Fruit fly (Drosophila melanogaster): ENCODE measurements around the gene udt.

Gene udt

DNA sequence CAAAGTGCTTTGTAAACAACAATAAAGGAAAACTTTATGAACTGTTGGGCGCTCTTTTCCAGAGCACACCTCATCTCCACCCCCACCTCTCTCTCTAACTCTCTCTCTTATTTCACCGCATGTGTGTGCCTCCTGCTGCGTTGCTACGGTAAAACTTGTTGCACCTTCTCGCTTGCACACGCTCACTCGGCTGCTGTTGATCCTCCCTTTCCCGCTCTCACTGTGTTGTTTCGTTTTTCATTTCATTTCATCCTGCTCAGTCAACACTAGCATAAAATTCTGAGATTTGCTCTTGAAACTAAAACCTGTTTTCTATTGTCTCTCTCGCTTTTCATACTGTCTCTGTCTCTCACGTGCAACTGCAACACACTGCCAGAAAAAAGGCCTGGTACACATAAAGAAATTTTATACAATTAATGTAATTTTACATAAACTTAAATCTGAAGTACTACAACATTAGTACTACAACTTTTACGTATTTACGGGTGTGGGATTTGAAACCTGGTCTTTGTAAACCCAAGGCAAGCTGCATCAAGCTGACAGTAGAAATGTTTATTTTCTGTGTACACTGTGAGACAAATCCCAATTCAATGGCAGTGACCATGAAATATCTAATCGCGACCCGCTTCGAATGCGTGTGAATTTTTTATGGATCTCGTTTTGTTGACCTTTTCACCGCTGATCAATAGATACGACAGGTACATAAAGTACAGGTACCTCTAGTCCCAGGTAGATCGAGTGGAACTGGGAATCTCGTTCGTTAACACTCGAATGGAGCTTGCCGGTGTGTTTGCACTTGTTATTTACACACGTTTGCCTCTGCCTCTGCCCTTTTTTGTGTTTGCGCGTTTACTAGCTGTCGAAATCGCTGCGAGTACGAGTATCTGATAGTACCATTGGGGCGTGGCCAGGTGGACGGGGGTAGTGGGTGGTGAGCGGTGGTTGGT, 19.7 kb upstream of the udt start:
- no peak for TF ChIP-seq insv (optimal IDR thresholded peaks at IDR 0.05)
- TF ChIP-seq psq (optimal IDR thresholded peaks at IDR 0.05), result no peak
- no peak for TF ChIP-seq Sin3A (optimal IDR thresholded peaks at IDR 0.05)
- no peak for TF ChIP-seq h (optimal IDR thresholded peaks at IDR 0.05)
- TF ChIP-seq Myc (optimal IDR thresholded peaks at IDR 0.05), result no peak

DNA sequence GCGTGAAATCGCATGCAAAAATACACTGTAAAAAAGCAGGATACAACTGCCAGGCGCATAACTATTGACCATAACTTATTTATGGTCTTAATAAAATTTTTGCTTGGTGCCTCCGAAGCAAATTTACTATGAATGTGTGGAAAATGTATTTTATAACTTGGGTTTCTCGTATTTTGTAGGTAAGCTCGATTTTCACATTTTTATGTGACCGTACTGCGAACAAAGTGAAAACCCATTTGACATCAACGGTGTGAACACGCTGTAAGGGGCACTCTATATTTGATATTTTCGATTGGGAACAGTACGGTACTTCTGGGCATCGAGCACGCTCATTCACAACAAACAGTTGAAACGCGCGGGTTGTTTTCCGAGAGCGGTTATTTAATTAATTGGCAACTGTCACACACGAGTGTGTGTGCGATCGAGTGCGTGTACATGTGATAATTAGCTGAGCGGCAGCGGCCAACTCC, 18.4 kb upstream of the udt start, which contains the start of the genes Nup98-96 and mbc:
TSS of gene Nup98-96 (minus strand) at position 156 of the 470 bp plus-strand sequence.
TSS of gene mbc (plus strand) at position 300 of the 470 bp plus-strand sequence.
- TF ChIP-seq insv (optimal IDR thresholded peaks at IDR 0.05) (no peak), Myc (optimal IDR thresholded peaks at IDR 0.05) (no peak), ttk (optimal IDR thresholded peaks at IDR 0.05) (no peak)

DNA sequence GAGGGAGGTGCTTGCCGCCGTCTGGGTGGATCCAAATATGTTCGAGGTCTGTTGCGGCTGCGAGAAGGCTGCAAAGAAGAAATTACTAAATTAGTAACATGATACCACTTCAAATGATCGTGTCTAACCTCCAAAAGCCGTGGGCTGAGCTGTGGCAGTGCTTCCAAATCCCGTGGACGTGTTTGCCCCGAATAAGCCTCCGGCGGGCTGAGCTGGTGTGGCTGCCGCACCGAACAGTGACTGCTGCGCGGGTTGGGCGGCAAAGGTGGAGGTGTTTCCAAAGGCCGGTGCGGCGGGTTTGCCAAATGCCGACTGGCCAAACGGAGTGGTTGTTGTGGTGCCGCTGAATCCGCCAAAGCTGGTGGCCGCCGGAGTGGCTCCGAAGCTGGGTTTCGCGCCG, 17.7 kb upstream of the udt start:
- TF ChIP-seq Myc (optimal IDR thresholded peaks at IDR 0.05) (no peak), h (optimal IDR thresholded peaks at IDR 0.05) (no peak), ttk (optimal IDR thresholded peaks at IDR 0.05) (no peak), Sin3A (optimal IDR thresholded peaks at IDR 0.05) (no peak), psq (optimal IDR thresholded peaks at IDR 0.05) (no peak), insv (optimal IDR thresholded peaks at IDR 0.05) (no peak)

DNA sequence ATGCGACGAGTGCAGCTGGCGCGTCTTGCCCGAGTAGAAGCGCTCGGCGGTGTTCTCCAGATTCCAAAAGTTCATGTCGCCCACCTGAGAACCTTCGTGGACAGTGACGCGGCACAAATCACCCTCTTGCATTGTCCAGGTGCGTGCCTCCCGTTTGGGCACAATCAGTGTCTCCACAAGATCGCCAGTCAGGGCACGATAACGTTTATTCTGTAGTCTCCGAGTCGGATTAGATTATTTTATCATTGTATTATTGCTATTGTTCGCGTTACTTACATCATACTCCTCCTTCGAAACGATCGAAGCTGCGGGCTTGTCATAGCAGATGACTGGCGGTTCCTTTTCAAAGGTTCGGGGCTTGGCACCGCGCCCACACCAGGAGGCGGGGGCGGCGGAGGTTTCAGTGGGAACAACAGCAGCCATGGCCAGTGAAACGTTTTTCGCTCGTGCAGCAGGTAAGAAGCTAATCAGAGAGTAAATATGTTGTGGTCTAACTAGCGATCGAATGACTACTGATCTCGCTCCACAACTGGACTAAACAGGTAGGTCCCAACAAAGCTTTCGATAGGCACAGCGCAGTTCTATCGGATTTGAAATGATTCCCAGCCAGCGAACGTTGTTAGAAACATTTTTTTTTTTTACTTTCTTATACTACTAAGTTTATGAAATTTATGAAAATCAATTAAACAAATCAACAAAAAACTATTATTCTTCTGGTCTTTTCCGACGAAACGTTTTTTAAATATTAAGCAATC, 10.7 kb upstream of the udt start, which contains the start of gene CG10208:
TSS of gene CG10208 (minus strand) at position 518 of the 755 bp plus-strand sequence.
- TF ChIP-seq Myc (optimal IDR thresholded peaks at IDR 0.05) (no peak), psq (optimal IDR thresholded peaks at IDR 0.05) (no peak), insv (optimal IDR thresholded peaks at IDR 0.05) (no peak), h (optimal IDR thresholded peaks at IDR 0.05) (no peak)

DNA sequence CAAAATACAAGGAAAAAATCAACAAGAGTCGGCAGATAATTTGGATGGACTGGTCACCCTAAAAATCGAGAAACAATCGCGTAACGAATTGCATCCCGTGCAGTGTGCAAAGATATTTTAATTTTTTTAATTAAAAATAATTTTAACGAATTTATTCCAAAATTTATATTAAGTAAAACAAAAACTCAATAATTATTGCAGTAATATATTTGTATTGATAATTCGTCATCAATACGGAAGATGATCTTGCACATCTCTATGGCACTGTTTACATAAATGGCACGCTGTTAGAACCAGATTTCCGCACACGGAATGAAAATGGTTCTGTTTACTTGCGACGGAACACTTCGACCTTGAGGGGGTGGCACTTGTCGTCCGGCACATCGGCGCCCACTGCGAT, 9.7 kb upstream of the udt start, which contains the start of gene tst:
TSS of gene tst (minus strand) at position 52 of the 400 bp plus-strand sequence.
- TF ChIP-seq insv (optimal IDR thresholded peaks at IDR 0.05) (no peak), ttk (optimal IDR thresholded peaks at IDR 0.05) (no peak), psq (optimal IDR thresholded peaks at IDR 0.05) (no peak), Myc (optimal IDR thresholded peaks at IDR 0.05) (no peak), Sin3A (optimal IDR thresholded peaks at IDR 0.05) (no peak), h (optimal IDR thresholded peaks at IDR 0.05) (no peak)

- TF ChIP-seq Myc (optimal IDR thresholded peaks at IDR 0.05) (no peak), h (optimal IDR thresholded peaks at IDR 0.05) (no peak), insv (optimal IDR thresholded peaks at IDR 0.05) (no peak), Sin3A (optimal IDR thresholded peaks at IDR 0.05) (no peak), psq (optimal IDR thresholded peaks at IDR 0.05) (no peak), ttk (optimal IDR thresholded peaks at IDR 0.05) (no peak)
These were observed 4.4 kb upstream of the udt start, which contains the start of the genes CG10214 and CG10375 for dm6 chr3R:23767417-23767853. TSS of gene CG10214 (minus strand) at chr3R:23767488. TSS of gene CG10375 (plus strand) at chr3R:23767712.

- TF ChIP-seq Myc (optimal IDR thresholded peaks at IDR 0.05) (no peak), insv (optimal IDR thresholded peaks at IDR 0.05) (no peak), h (optimal IDR thresholded peaks at IDR 0.05) (no peak), psq (optimal IDR thresholded peaks at IDR 0.05) (no peak), ttk (optimal IDR thresholded peaks at IDR 0.05) (no peak), Sin3A (optimal IDR thresholded peaks at IDR 0.05) (no peak)
These were observed 685 bp upstream of the udt start, which contains the start of gene Lsd-1 for dm6 chr3R:23763622-23764273. TSS of gene Lsd-1 (plus strand) at chr3R:23763857.

dm6 chr3R:23760219-23761018, 2.6 kb downstream of the udt start, which contains the start of gene SdhD:
TSS of gene SdhD (minus strand) at chr3R:23760600.
- TF ChIP-seq insv (optimal IDR thresholded peaks at IDR 0.05), result no peak
- no peak for TF ChIP-seq Myc (optimal IDR thresholded peaks at IDR 0.05)

DNA sequence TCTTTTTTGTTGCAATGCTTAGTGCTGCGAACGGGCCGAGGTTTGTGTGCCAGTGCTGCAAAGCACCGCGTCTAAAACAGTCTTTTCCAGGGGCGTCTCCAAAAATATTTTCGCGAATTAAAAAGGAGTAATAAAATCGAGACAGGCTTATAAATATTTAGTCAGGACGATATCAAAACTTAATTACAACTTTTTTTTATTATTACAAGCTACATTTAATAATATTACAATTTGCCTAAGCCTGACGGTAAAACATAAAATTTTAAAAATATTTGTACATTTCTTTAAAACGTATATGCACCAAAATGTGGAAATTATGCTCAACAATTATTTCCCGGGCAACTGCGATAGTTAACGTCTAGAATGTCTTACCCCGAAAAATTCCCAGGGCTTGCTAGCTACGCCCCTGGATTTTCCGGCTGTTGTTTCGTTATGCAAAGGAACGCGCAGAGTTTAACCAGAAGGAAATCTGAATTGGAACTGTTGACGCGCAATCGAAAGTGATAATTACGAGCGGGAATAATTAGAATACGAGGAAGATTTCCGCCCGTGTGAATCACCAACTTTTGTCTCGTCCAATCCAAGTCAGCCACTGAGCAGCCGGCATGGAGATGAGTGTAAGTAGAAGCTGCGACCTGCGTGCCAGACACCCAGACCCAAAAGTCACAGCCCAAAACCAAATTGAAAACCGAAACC, 5.0 kb downstream of the udt start, which contains the start of the genes PTPMT1 and Hrd3:
TSS of gene PTPMT1 (plus strand) at position 428 of the 696 bp plus-strand sequence.
TSS of gene Hrd3 (minus strand) at position 646 of the 696 bp plus-strand sequence.
- TF ChIP-seq Sin3A (optimal IDR thresholded peaks at IDR 0.05) (no peak), h (optimal IDR thresholded peaks at IDR 0.05) (no peak), ttk (optimal IDR thresholded peaks at IDR 0.05) (no peak), insv (optimal IDR thresholded peaks at IDR 0.05) (no peak), psq (optimal IDR thresholded peaks at IDR 0.05) (no peak), Myc (optimal IDR thresholded peaks at IDR 0.05) (no peak)

DNA sequence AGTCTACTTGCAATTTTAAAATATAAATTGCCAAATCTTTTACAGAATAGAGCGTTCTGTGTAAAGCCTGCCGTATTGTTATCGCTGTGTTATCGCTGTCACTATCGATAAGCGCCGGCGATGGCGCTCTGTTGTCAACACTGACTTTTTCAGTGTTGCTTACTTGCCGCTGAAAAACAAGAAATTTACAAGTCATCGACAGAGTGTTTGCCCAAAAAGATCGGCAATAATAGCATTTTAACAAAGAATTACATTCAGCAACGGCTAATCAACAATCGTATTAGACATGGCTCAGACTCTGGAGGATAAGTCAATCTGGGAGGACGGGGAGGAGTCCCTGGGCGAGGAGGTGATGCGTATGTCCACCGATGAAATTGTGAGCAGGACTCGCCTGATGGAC, 10.3 kb downstream of the udt start, which contains the start of the genes RanBP3 and Rpt5:
TSS of gene RanBP3 (minus strand) at position 107 of the 400 bp plus-strand sequence.
TSS of gene Rpt5 (plus strand) at position 149 of the 400 bp plus-strand sequence.
- no peak for TF ChIP-seq Myc (optimal IDR thresholded peaks at IDR 0.05)
- TF ChIP-seq psq (optimal IDR thresholded peaks at IDR 0.05), result no peak
- no peak for TF ChIP-seq h (optimal IDR thresholded peaks at IDR 0.05)

Measured in Kc167 (cell line).